Worm (Caenorhabditis elegans) whole organism, early embryonic: ENCODE results near the gene fbxa-38.

Source experiments
- aly-1 ChIP-seq: sonication (generic microtip); optimal IDR thresholded peaks from 2 replicates; lab custom pipeline; 2016; ENCODE audit warnings: missing genetic modification characterization, missing compliant biosample characterization
- ama-1 ChIP-seq: fragments of 150-350 bp; optimal IDR thresholded peaks from 2 replicates; lab custom pipeline; 2014
- ets-7 ChIP-seq: sonication (generic microtip); optimal IDR thresholded peaks from 2 replicates; lab custom pipeline; 2016; ENCODE audit warnings: missing genotype, missing genetic modification characterization, missing compliant biosample characterization
- flt-1 ChIP-seq: fragments of 200-800 bp; sonication (Bioruptor generic); IDR thresholded peaks from 2 replicates; pipeline ENCODE4 v1.3.6; 2022; ENCODE audit warnings: missing genetic modification characterization, missing compliant biosample characterization
- pes-1 ChIP-seq: fragments of 200-800 bp; sonication (Bioruptor generic); IDR thresholded peaks from 2 replicates; pipeline ENCODE4 v1.3.6; 2022; ENCODE audit warnings: missing genetic modification reagents, missing genetic modification characterization, missing compliant biosample characterization
- sea-1 ChIP-seq: fragments of 200-800 bp; sonication (Bioruptor generic); conservative IDR thresholded peaks from 2 replicates; pipeline ENCODE4 v1.3.6; 2022; ENCODE audit warnings: missing genetic modification characterization, missing compliant biosample characterization
- tra-4 ChIP-seq: sonication (generic microtip); optimal IDR thresholded peaks from 2 replicates; lab custom pipeline; 2017; ENCODE audit warnings: missing genetic modification characterization, missing compliant biosample characterization

DNA sequence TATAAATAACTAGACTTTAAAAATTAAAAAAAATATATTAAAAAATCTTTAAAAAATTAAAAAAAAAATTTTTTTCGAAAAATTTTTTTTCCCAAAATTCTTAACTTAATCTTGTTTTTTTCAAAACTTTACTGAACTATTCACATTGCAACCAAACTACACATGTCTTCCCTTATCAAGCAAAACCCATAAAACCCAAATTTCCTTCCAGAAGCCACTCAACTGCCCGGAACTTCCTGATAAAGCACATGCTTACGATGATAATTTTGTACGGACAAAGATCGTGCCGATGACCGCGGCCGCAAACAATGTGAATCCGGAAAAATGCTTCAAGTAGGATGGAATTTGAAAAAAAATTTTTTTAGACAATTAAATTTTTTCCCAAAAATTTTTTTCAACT lies 12.1 kb upstream of the fbxa-38 start:
- TF ChIP-seq ama-1 (lab: Kevin White, UChicago) (no peak), flt-1 (no peak), tra-4 (tag; lab: Kevin White, UChicago) (no peak), ets-7 (no peak), sea-1 (no peak), pes-1 (GFP tag; lab: Robert Waterston, UW) (no peak), aly-1 (tag; lab: Kevin White, UChicago) (no peak)
